Worm (Caenorhabditis elegans) whole organism, midembryonic: Measurements from ENCODE around the gene bbln-1.

Source experiments
- klf-2 ChIP-seq: fragments of 200-800 bp; sonication (Bioruptor generic); conservative IDR thresholded peaks from 2 replicates; pipeline ENCODE4 v1.3.6; 2022; ENCODE audit warnings: missing genetic modification reagents, missing genetic modification characterization, missing compliant biosample characterization
- ref-1 ChIP-seq: fragments of 200-800 bp; sonication (Bioruptor generic); conservative IDR thresholded peaks from 2 replicates; pipeline ENCODE4 v1.3.6; 2022; ENCODE audit warnings: missing genetic modification reagents, missing genetic modification characterization, missing compliant biosample characterization

DNA sequence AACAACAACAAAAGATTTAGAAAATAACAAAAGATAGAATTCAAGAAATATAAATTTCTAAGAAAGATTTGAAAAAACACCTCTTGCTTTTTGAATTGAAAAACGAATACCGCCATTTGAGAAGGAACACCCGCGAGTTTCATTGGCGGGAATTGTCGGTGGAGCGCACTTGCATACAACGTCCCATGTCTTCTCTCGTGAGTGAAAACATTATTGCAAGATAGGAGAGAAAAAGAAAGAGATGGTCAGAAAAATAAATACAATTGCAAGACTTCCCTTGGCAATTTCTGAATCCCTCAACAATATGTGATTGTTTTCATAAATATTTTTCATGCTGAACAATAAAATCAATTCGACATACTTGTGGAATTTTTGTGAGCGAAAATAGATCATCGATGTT lies 46.1 kb downstream of the bbln-1 start, which contains the start of gene K10B3.5:
- TF ChIP-seq ref-1 (GFP tag; lab: Robert Waterston, UW) (no peak), klf-2 (no peak)
